Worm (Caenorhabditis elegans): ENCODE data around the gene T21C12.8.
A peak's percentile ranks its signal among the peaks of the same experiment; 100 is the strongest.

Gene T21C12.8

ce11 chrIII:10533310-10533709 is 19.5 kb downstream of the T21C12.8 start (continued):
- no peak for TF ChIP-seq F33H1.4 (GFP tag; IDR thresholded peaks at IDR 0.05)
- no peak for TF ChIP-seq ztf-25 (GFP tag; IDR thresholded peaks at IDR 0.05)
- no peak for TF ChIP-seq madf-6 (GFP tag; IDR thresholded peaks at IDR 0.05)
- TF ChIP-seq lin-35 (GFP tag; optimal IDR thresholded peaks at IDR 0.05) = no peak
- TF ChIP-seq Y53F4B.3 (GFP tag; IDR thresholded peaks at IDR 0.05) = no peak
- TF ChIP-seq lsl-1 (GFP tag; optimal IDR thresholded peaks at IDR 0.05) = no peak
- TF ChIP-seq snpc-1.1 (tag; optimal IDR thresholded peaks at IDR 0.05; ENCODE audit: insufficient read depth) = no peak
- TF ChIP-seq snpc-3.4 (tag; optimal IDR thresholded peaks at IDR 0.05) = no peak
- TF ChIP-seq zfh-2 (GFP tag; conservative IDR thresholded peaks at IDR 0.05) = no peak
- TF ChIP-seq rpc-1 (optimal IDR thresholded peaks at IDR 0.05) = no peak
- no peak for TF ChIP-seq rpc-1 (tag; optimal IDR thresholded peaks at IDR 0.05)
- 0 out of 2 replicates have a peak, but pooled peaks have one; percentile 42 for TF ChIP-seq Y56A3A.18 (GFP tag; IDR thresholded peaks at IDR 0.05)
- TF ChIP-seq ets-4 (GFP tag; optimal IDR thresholded peaks at IDR 0.05) = peak; percentile 35
- no peak for TF ChIP-seq F52B5.7 (tag; optimal IDR thresholded peaks at IDR 0.05)
- no peak for TF ChIP-seq ceh-79 (tag; optimal IDR thresholded peaks at IDR 0.05)
- no peak for TF ChIP-seq mxl-1 (tag; optimal IDR thresholded peaks at IDR 0.05)
- no peak for TF ChIP-seq cebp-1 (GFP tag; IDR thresholded peaks at IDR 0.05)
- TF ChIP-seq cebp-1 (tag; optimal IDR thresholded peaks at IDR 0.05) = peak; percentile 69
- no peak for TF ChIP-seq dpff-1 (tag; optimal IDR thresholded peaks at IDR 0.05)
- no peak for TF ChIP-seq him-1 (tag; optimal IDR thresholded peaks at IDR 0.05)
- no peak for TF ChIP-seq unc-130 (GFP tag; optimal IDR thresholded peaks at IDR 0.05)
- no peak for TF ChIP-seq Y95B8A.8 (GFP tag; IDR thresholded peaks at IDR 0.05)
- no peak for TF ChIP-seq B0336.3 (GFP tag; IDR thresholded peaks at IDR 0.05)
- no peak for TF ChIP-seq sea-2 (GFP tag; IDR thresholded peaks at IDR 0.05)
- TF ChIP-seq gei-17 (GFP tag; optimal IDR thresholded peaks at IDR 0.05) = no peak
- no peak for TF ChIP-seq D2030.7 (GFP tag; IDR thresholded peaks at IDR 0.05)
- no peak for TF ChIP-seq hrde-1 (tag; optimal IDR thresholded peaks at IDR 0.05; ENCODE audit: borderline replicate concordance)
- no peak for TF ChIP-seq F57C9.4 (tag; optimal IDR thresholded peaks at IDR 0.05)
- TF ChIP-seq chd-7 (tag; optimal IDR thresholded peaks at IDR 0.05) = no peak
- TF ChIP-seq ceh-27 (GFP tag; optimal IDR thresholded peaks at IDR 0.05) = no peak
- no peak for TF ChIP-seq ztf-18 (tag; optimal IDR thresholded peaks at IDR 0.05)
- no peak for TF ChIP-seq lag-1 (GFP tag; IDR thresholded peaks at IDR 0.05)
- peak; percentile 43 for TF ChIP-seq unc-62 (GFP tag; optimal IDR thresholded peaks at IDR 0.05)
- TF ChIP-seq F22D6.2 (tag; optimal IDR thresholded peaks at IDR 0.05) = no peak
- TF ChIP-seq F39B2.1 (GFP tag; IDR thresholded peaks at IDR 0.05) = no peak
- no peak for TF ChIP-seq pha-4 (tag; optimal IDR thresholded peaks at IDR 0.05)
- no peak for TF ChIP-seq ekl-4 (GFP tag; IDR thresholded peaks at IDR 0.05)
- no peak for TF ChIP-seq mcd-1 (GFP tag; IDR thresholded peaks at IDR 0.05)
- TF ChIP-seq fkh-3 (tag; optimal IDR thresholded peaks at IDR 0.05) = no peak
- TF ChIP-seq nhr-90 (tag; optimal IDR thresholded peaks at IDR 0.05) = no peak
- no peak for TF ChIP-seq ztf-6 (GFP tag; IDR thresholded peaks at IDR 0.05)
- TF ChIP-seq ZK185.1 (tag; optimal IDR thresholded peaks at IDR 0.05; ENCODE audit: poor library complexity, severe bottlenecking) = no peak
- no peak for TF ChIP-seq madf-3 (GFP tag; IDR thresholded peaks at IDR 0.05)
- TF ChIP-seq B0019.2 (GFP tag; conservative IDR thresholded peaks at IDR 0.05) = no peak
- peak; percentile 40 for TF ChIP-seq madf-10 (tag; optimal IDR thresholded peaks at IDR 0.05)
- no peak for TF ChIP-seq B0035.1 (tag; optimal IDR thresholded peaks at IDR 0.05)
- no peak for TF ChIP-seq hsf-1 (GFP tag; IDR thresholded peaks at IDR 0.05)
- TF ChIP-seq akir-1 (GFP tag; optimal IDR thresholded peaks at IDR 0.05) = no peak
- TF ChIP-seq lin-40 (tag; optimal IDR thresholded peaks at IDR 0.05) = peak; percentile 30
- peak; percentile 78 for TF ChIP-seq ztf-22 (GFP tag; optimal IDR thresholded peaks at IDR 0.05)

Data from whole organism, young adult.